Worm (Caenorhabditis elegans) whole organism, L4/young adult: Measurements from ENCODE around the gene ctns-1.

Experiments
- W03F9.2 ChIP-seq: fragments of 150-350 bp; optimal IDR thresholded peaks from 2 replicates; lab custom pipeline; 2014; ENCODE audit warnings: missing biosample characterization, missing genetic modification characterization
- dao-5 ChIP-seq: sonication (generic microtip); optimal IDR thresholded peaks from 2 replicates; lab custom pipeline; 2016; ENCODE audit warnings: missing genotype, missing genetic modification characterization, moderate library complexity, missing compliant biosample characterization
- him-1 ChIP-seq: sonication (generic microtip); optimal IDR thresholded peaks from 2 replicates; lab custom pipeline; 2016; ENCODE audit warnings: missing genotype, missing genetic modification reagents, missing genetic modification characterization, missing compliant biosample characterization

DNA sequence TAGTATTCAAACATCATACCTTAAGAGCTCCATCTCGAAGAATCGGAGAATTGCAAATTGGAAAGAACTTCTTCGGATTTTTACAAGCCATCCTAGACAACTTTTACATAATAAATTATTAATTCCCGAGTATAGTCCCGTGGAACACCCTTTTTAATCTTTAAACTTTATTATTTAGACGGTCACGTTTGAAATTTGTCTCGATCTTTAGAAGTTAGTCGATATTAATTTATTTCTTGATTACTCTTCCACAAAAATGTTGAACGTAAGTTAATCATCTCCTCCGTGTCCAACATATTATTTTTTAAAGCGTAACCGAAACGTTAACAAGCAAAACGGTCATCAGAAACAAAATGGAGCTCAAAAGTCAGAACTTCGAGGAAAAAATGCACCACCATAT, 36.7 kb upstream of the ctns-1 start, which contains the start of the genes decr-1.3 and T05C12.1:
- TF ChIP-seq him-1 (no peak), dao-5 (tag; lab: Kevin White, UChicago) (no peak), W03F9.2 (no peak)
